Worm (Caenorhabditis elegans) whole organism, mixed stage, embryonic: Measurements from ENCODE around the gene F26D2.3.

ENCODE experiments used
- M03D4.4 ChIP-seq: sonication (generic microtip); optimal IDR thresholded peaks from 2 replicates; lab custom pipeline; 2017; ENCODE audit warnings: mild to moderate bottlenecking, missing genetic modification characterization, missing compliant biosample characterization
- bed-3 ChIP-seq: fragments of 200-800 bp; sonication (Bioruptor generic); optimal IDR thresholded peaks from 3 replicates; lab custom pipeline; 2018; ENCODE audit warnings: mild to moderate bottlenecking, missing genetic modification characterization, moderate library complexity, missing compliant biosample characterization
- ceh-43 ChIP-seq: fragments of 200-800 bp; sonication (Bioruptor generic); optimal IDR thresholded peaks from 2 replicates; lab custom pipeline; 2018; ENCODE audit warnings: mild to moderate bottlenecking, missing genetic modification characterization, moderate library complexity, missing compliant biosample characterization
- ceh-83 ChIP-seq: fragments of 200-800 bp; sonication (Bioruptor generic); optimal IDR thresholded peaks from 2 replicates; lab custom pipeline; 2018; ENCODE audit warnings: mild to moderate bottlenecking, missing genetic modification characterization, missing compliant biosample characterization
- ces-1 ChIP-seq: fragments of 150-350 bp; optimal IDR thresholded peaks from 2 replicates; lab custom pipeline; 2014; ENCODE audit warnings: missing biosample characterization, missing genetic modification reagents, missing genetic modification characterization
- cnd-1 ChIP-seq: fragments of 200-800 bp; sonication (Bioruptor generic); optimal IDR thresholded peaks from 2 replicates; lab custom pipeline; 2018; ENCODE audit warnings: mild to moderate bottlenecking, missing genetic modification characterization, missing compliant biosample characterization
- drap-1 ChIP-seq: fragments of 200-800 bp; sonication (Bioruptor generic); optimal IDR thresholded peaks from 3 replicates; lab custom pipeline; 2018; ENCODE audit warnings: mild to moderate bottlenecking, missing genetic modification characterization, missing compliant biosample characterization
- elt-1 ChIP-seq: sonication (generic microtip); optimal IDR thresholded peaks from 2 replicates; lab custom pipeline; 2017; ENCODE audit warnings: missing genetic modification characterization, mild to moderate bottlenecking, missing compliant biosample characterization, antibody characterized with exemption, moderate library complexity, borderline replicate concordance; ENCODE audit not compliant: insufficient read depth
- elt-3 ChIP-seq: fragments of 150-350 bp; optimal IDR thresholded peaks from 2 replicates; lab custom pipeline; 2014; ENCODE audit warnings: missing biosample characterization, missing genetic modification characterization
- flh-1 ChIP-seq: fragments of 200-800 bp; sonication (Bioruptor generic); optimal IDR thresholded peaks from 2 replicates; lab custom pipeline; 2018; ENCODE audit warnings: mild to moderate bottlenecking, missing genetic modification characterization, moderate library complexity, missing compliant biosample characterization
- ham-2 ChIP-seq: fragments of 200-800 bp; sonication (Bioruptor generic); optimal IDR thresholded peaks from 2 replicates; lab custom pipeline; 2018; ENCODE audit warnings: mild to moderate bottlenecking, missing genetic modification characterization, missing compliant biosample characterization
- hlh-1 ChIP-seq: fragments of 150-350 bp; optimal IDR thresholded peaks from 2 replicates; lab custom pipeline; 2014; ENCODE audit warnings: missing biosample characterization, missing genetic modification reagents, missing genetic modification characterization
- lin-13 ChIP-seq: fragments of 150-350 bp; optimal IDR thresholded peaks from 2 replicates; lab custom pipeline; 2014; ENCODE audit warnings: missing biosample characterization, missing genetic modification characterization
- lin-32 ChIP-seq: fragments of 200-800 bp; sonication (Bioruptor generic); optimal IDR thresholded peaks from 2 replicates; lab custom pipeline; 2018; ENCODE audit warnings: mild to moderate bottlenecking, missing genetic modification characterization, missing compliant biosample characterization
- mab-5 ChIP-seq: fragments of 150-350 bp; optimal IDR thresholded peaks from 2 replicates; lab custom pipeline; 2014; ENCODE audit warnings: missing biosample characterization, missing genetic modification characterization
- mep-1 ChIP-seq: fragments of 150-350 bp; optimal IDR thresholded peaks from 2 replicates; lab custom pipeline; 2017; ENCODE audit warnings: missing biosample characterization, missing genetic modification reagents, missing genetic modification characterization, inconsistent platforms
- mls-2 ChIP-seq: sonication (generic microtip); optimal IDR thresholded peaks from 2 replicates; lab custom pipeline; 2016; ENCODE audit warnings: mild to moderate bottlenecking, missing genetic modification characterization, moderate library complexity, missing compliant biosample characterization
- nhr-12 ChIP-seq: fragments of 150-350 bp; optimal IDR thresholded peaks from 2 replicates; lab custom pipeline; 2014; ENCODE audit warnings: missing biosample characterization, missing genetic modification characterization
- nhr-2 ChIP-seq: fragments of 150-350 bp; optimal IDR thresholded peaks from 2 replicates; lab custom pipeline; 2014; ENCODE audit warnings: missing biosample characterization, missing genetic modification characterization
- nhr-237 ChIP-seq: fragments of 150-350 bp; optimal IDR thresholded peaks from 2 replicates; lab custom pipeline; 2014; ENCODE audit warnings: missing biosample characterization, missing genetic modification characterization
- nhr-28 ChIP-seq: fragments of 150-350 bp; optimal IDR thresholded peaks from 2 replicates; lab custom pipeline; 2014; ENCODE audit warnings: missing biosample characterization, missing genetic modification characterization
- nhr-76 ChIP-seq: sonication (generic microtip); optimal IDR thresholded peaks from 2 replicates; lab custom pipeline; 2017; ENCODE audit warnings: missing biosample characterization, missing genetic modification characterization
- pha-4 ChIP-seq: fragments of 150-350 bp; optimal IDR thresholded peaks from 2 replicates; lab custom pipeline; 2018; ENCODE audit warnings: missing biosample characterization, missing genetic modification reagents, missing genetic modification characterization
- sem-2 ChIP-seq: fragments of 200-800 bp; sonication (Bioruptor generic); optimal IDR thresholded peaks from 2 replicates; lab custom pipeline; 2018; ENCODE audit warnings: mild to moderate bottlenecking, missing genetic modification characterization, missing compliant biosample characterization
- snpc-4 ChIP-seq: fragments of 150-350 bp; optimal IDR thresholded peaks from 2 replicates; lab custom pipeline; 2014; ENCODE audit warnings: missing biosample characterization, missing genetic modification characterization
- sptf-1 ChIP-seq: sonication (generic microtip); optimal IDR thresholded peaks from 2 replicates; lab custom pipeline; 2017; ENCODE audit warnings: mild to moderate bottlenecking, missing genetic modification characterization, moderate library complexity, missing compliant biosample characterization
- tbx-8 ChIP-seq: fragments of 200-800 bp; sonication (Bioruptor generic); optimal IDR thresholded peaks from 2 replicates; lab custom pipeline; 2018; ENCODE audit warnings: mild to moderate bottlenecking, missing genetic modification characterization, moderate library complexity, missing compliant biosample characterization
- unc-120 ChIP-seq: sonication (generic microtip); optimal IDR thresholded peaks from 2 replicates; lab custom pipeline; 2017; ENCODE audit warnings: missing genetic modification characterization, missing compliant biosample characterization; ENCODE audit not compliant: poor library complexity, severe bottlenecking
- unc-62 ChIP-seq: fragments of 150-350 bp; optimal IDR thresholded peaks from 2 replicates; lab custom pipeline; 2014; ENCODE audit warnings: missing biosample characterization, missing genetic modification reagents, missing genetic modification characterization
- zip-8 ChIP-seq: fragments of 150-350 bp; optimal IDR thresholded peaks from 2 replicates; lab custom pipeline; 2014; ENCODE audit warnings: missing biosample characterization, missing genetic modification characterization
- ztf-11 ChIP-seq: fragments of 150-350 bp; optimal IDR thresholded peaks from 2 replicates; lab custom pipeline; 2014; ENCODE audit warnings: missing biosample characterization, missing genetic modification characterization

The F26D2.3 gene

ce11 chrV:16407663-16408062, at the start of gene F26D2.3:
Gene F26D2.3, plus strand, starts transcription at chrV:16407963.
- TF ChIP-seq bed-3 (no peak), zip-8 (tag; lab: Kevin White, UChicago) (no peak), tbx-8 (GFP tag; lab: Kevin White, UChicago) (no peak), nhr-76 (tag; lab: Kevin White, UChicago) (no peak)

- TF ChIP-seq tbx-8 (GFP tag; lab: Kevin White, UChicago) (no peak), ztf-11 (no peak), M03D4.4 (no peak), ceh-83 (GFP tag; lab: Kevin White, UChicago) (no peak), lin-32 (GFP tag; lab: Kevin White, UChicago) (no peak), snpc-4 (tag; lab: Kevin White, UChicago) (no peak), elt-3 (tag; lab: Kevin White, UChicago) (no peak), unc-62 (no peak), nhr-12 (tag; lab: Kevin White, UChicago) (no peak), unc-120 (tag; lab: Kevin White, UChicago) (no peak), nhr-76 (tag; lab: Kevin White, UChicago) (no peak), mab-5 (tag; lab: Kevin White, UChicago) (no peak), elt-1 (no peak)
Observed at ce11 chrV:16361350-16361749, 46.4 kb upstream of the F26D2.3 start.

ce11 chrV:16367575-16367974, 40.2 kb upstream of the F26D2.3 start, which contains the start of gene W08G11.3:
Gene W08G11.3, plus strand, starts transcription at chrV:16367681.
- no peak for TF ChIP-seq ceh-43 (GFP tag; lab: Kevin White, UChicago)

ce11 chrV:16368143-16368542, 39.6 kb upstream of the F26D2.3 start:
- TF ChIP-seq snpc-4 (tag; lab: Kevin White, UChicago) (no peak), ces-1 (GFP tag; lab: Kevin White, UChicago) (no peak), ham-2 (GFP tag; lab: Kevin White, UChicago) (no peak), ceh-43 (GFP tag; lab: Kevin White, UChicago) (no peak), zip-8 (tag; lab: Kevin White, UChicago) (no peak), nhr-2 (tag; lab: Kevin White, UChicago) (no peak), nhr-237 (tag; lab: Kevin White, UChicago) (no peak), sptf-1 (tag; lab: Kevin White, UChicago) (no peak)

ce11 chrV:16370039-16370438, 37.7 kb upstream of the F26D2.3 start:
- TF ChIP-seq cnd-1 (tag; lab: Kevin White, UChicago) = peak; percentile 84
- TF ChIP-seq nhr-237 (tag; lab: Kevin White, UChicago) = no peak
- TF ChIP-seq nhr-76 (tag; lab: Kevin White, UChicago) = no peak
- TF ChIP-seq nhr-2 (tag; lab: Kevin White, UChicago) = no peak
- peak; percentile 54 for TF ChIP-seq unc-120 (tag; lab: Kevin White, UChicago)
- peak; percentile 82 for TF ChIP-seq mls-2 (tag; lab: Kevin White, UChicago)
- peak; percentile 53 for TF ChIP-seq tbx-8 (GFP tag; lab: Kevin White, UChicago)
- TF ChIP-seq M03D4.4 = peak; percentile 76
- no peak for TF ChIP-seq nhr-12 (tag; lab: Kevin White, UChicago)
- TF ChIP-seq pha-4 = peak; percentile 48
- peak; percentile 78 for TF ChIP-seq drap-1 (GFP tag; lab: Kevin White, UChicago)
- TF ChIP-seq lin-13 (tag; lab: Kevin White, UChicago) = peak; percentile 25
- TF ChIP-seq sptf-1 (tag; lab: Kevin White, UChicago) = peak; percentile 85
- TF ChIP-seq lin-32 (GFP tag; lab: Kevin White, UChicago) = peak; percentile 62
- peak; percentile 57 for TF ChIP-seq ham-2 (GFP tag; lab: Kevin White, UChicago)
- peak; percentile 57 for TF ChIP-seq ceh-43 (GFP tag; lab: Kevin White, UChicago)
- peak; percentile 41 for TF ChIP-seq flh-1
- TF ChIP-seq nhr-28 = no peak
- TF ChIP-seq mep-1 (tag; lab: Kevin White, UChicago) = no peak
- TF ChIP-seq ztf-11 = no peak
- no peak for TF ChIP-seq zip-8 (tag; lab: Kevin White, UChicago)
- no peak for TF ChIP-seq elt-1
- peak; percentile 76 for TF ChIP-seq ceh-83 (GFP tag; lab: Kevin White, UChicago)
- peak; percentile 60 for TF ChIP-seq bed-3
- peak; percentile 21 for TF ChIP-seq hlh-1 (tag; lab: Kevin White, UChicago)
- TF ChIP-seq ces-1 (GFP tag; lab: Kevin White, UChicago) = no peak
- TF ChIP-seq sem-2 (GFP tag; lab: Kevin White, UChicago) = peak; percentile 73
